Fruit fly (Drosophila melanogaster): Measurements from ENCODE around the gene atms.

Gene atms

dm6 chr3R:4806318-4806757, 56.5 kb downstream of the atms start (continued):
- TF ChIP-seq ci (GFP tag; IDR thresholded peaks at IDR 0.05) (peak; percentile 86), Hey (tag; optimal IDR thresholded peaks at IDR 0.05) (peak; percentile 28), sd (tag; optimal IDR thresholded peaks at IDR 0.05) (no peak), croc (GFP tag; conservative IDR thresholded peaks at IDR 0.05) (no peak), Awh (GFP tag; IDR thresholded peaks at IDR 0.05) (peak; percentile 82), CG32532 (GFP tag; IDR thresholded peaks at IDR 0.05) (no peak), CG9797 (GFP tag; optimal IDR thresholded peaks at IDR 0.05) (no peak), CG10147 (GFP tag; optimal IDR thresholded peaks at IDR 0.05) (peak; percentile 10), CG11560 (tag; IDR thresholded peaks at IDR 0.05) (no peak), scrt (GFP tag; optimal IDR thresholded peaks at IDR 0.05) (peak; percentile 59), Sin3A (optimal IDR thresholded peaks at IDR 0.05) (no peak), Eip74EF (GFP tag; optimal IDR thresholded peaks at IDR 0.05) (peak in 1 of 2 experiments; percentile 67), pita (GFP tag; optimal IDR thresholded peaks at IDR 0.05) (no peak), z (GFP tag; IDR thresholded peaks at IDR 0.05) (peak; percentile 98), Nf-YA (GFP tag; IDR thresholded peaks at IDR 0.05) (no peak), CG18619 (GFP tag; optimal IDR thresholded peaks at IDR 0.05) (peak; percentile 42), Myb (GFP tag; optimal IDR thresholded peaks at IDR 0.05) (peak; percentile 22), bab2 (GFP tag; optimal IDR thresholded peaks at IDR 0.05) (peak; percentile 77), CG6254 (GFP tag; optimal IDR thresholded peaks at IDR 0.05) (peak; percentile 55), CG12219 (GFP tag; optimal IDR thresholded peaks at IDR 0.05) (peak; percentile 55), CG7987 (GFP tag; optimal IDR thresholded peaks at IDR 0.05) (peak; percentile 85), CG3065 (GFP tag; optimal IDR thresholded peaks at IDR 0.05) (peak; percentile 38), CG3281 (GFP tag; optimal IDR thresholded peaks at IDR 0.05) (peak; percentile 66), BtbVII (GFP tag; optimal IDR thresholded peaks at IDR 0.05) (peak; percentile 86), HLH4C (GFP tag; IDR thresholded peaks at IDR 0.05; ENCODE audit: partially characterized antibody) (0 out of 3 replicates have a peak, but pooled peaks have one; percentile 38), Meics (GFP tag; optimal IDR thresholded peaks at IDR 0.05) (peak; percentile 68), CG2875 (GFP tag; optimal IDR thresholded peaks at IDR 0.05) (peak; percentile 90), crc (GFP tag; optimal IDR thresholded peaks at IDR 0.05) (peak; percentile 53), lbe (GFP tag; optimal IDR thresholded peaks at IDR 0.05) (peak; percentile 38), CG17829 (tag; optimal IDR thresholded peaks at IDR 0.05) (peak; percentile 35), CG4424 (GFP tag; optimal IDR thresholded peaks at IDR 0.05) (peak; percentile 55), Poxn (GFP tag; IDR thresholded peaks at IDR 0.05) (no peak), her (GFP tag; optimal IDR thresholded peaks at IDR 0.05) (peak; percentile 66), CG6765 (GFP tag; optimal IDR thresholded peaks at IDR 0.05) (peak; percentile 86)

- TF ChIP-seq CG14014 (GFP tag; IDR thresholded peaks at IDR 0.05) (0 out of 2 replicates have a peak, but pooled peaks have one; percentile 24), z (GFP tag; IDR thresholded peaks at IDR 0.05) (peak; percentile 86), p53 (GFP tag; optimal IDR thresholded peaks at IDR 0.05) (peak; percentile 63), exex (tag; optimal IDR thresholded peaks at IDR 0.05) (no peak), bbx (GFP tag; IDR thresholded peaks at IDR 0.05; ENCODE audit: partially characterized antibody) (0 out of 2 replicates have a peak, but pooled peaks have one; percentile 14), CG12769 (tag; optimal IDR thresholded peaks at IDR 0.05) (peak; percentile 1), CG13287 (GFP tag; IDR thresholded peaks at IDR 0.05; ENCODE audit: partially characterized antibody) (no peak), Hr78 (GFP tag; optimal IDR thresholded peaks at IDR 0.05) (no peak), Trl (optimal IDR thresholded peaks at IDR 0.05) (peak in 1 of 2 experiments; percentile 61), Trl (GFP tag; optimal IDR thresholded peaks at IDR 0.05) (no peak), odd (GFP tag; optimal IDR thresholded peaks at IDR 0.05) (no peak), CTCF (GFP tag; optimal IDR thresholded peaks at IDR 0.05) (no peak), Med (GFP tag) (peak; percentile 32), cg (GFP tag; optimal IDR thresholded peaks at IDR 0.05) (peak; percentile 55), CG2199 (GFP tag; IDR thresholded peaks at IDR 0.05) (0 out of 3 replicates have a peak, but pooled peaks have one; percentile 44)
Measured at dm6 chr3R:4807582-4807981, 57.7 kb downstream of the atms start.
